Worm (Caenorhabditis elegans): ENCODE data around the gene trpp-4.

trpp-4 gene

ce11 chrV:9442471-9442870 lies 42.3 kb downstream of the trpp-4 start:
- TF ChIP-seq sptf-2 (GFP tag; optimal IDR thresholded peaks at IDR 0.05) (no peak), hlh-26 (GFP tag; conservative IDR thresholded peaks at IDR 0.05) (no peak), cebp-1 (GFP tag; IDR thresholded peaks at IDR 0.05) (no peak), cebp-1 (tag; optimal IDR thresholded peaks at IDR 0.05) (peak; percentile 23), K11D2.4 (GFP tag; IDR thresholded peaks at IDR 0.05) (no peak), nhr-27 (tag; optimal IDR thresholded peaks at IDR 0.05) (no peak)

- TF ChIP-seq nhr-80 (tag; optimal IDR thresholded peaks at IDR 0.05) (peak; percentile 63), ceh-100 (GFP tag; IDR thresholded peaks at IDR 0.05) (no peak)
Observed at ce11 chrV:9443109-9443508, 43.0 kb downstream of the trpp-4 start.

ce11 chrV:9443748-9444147 lies 43.6 kb downstream of the trpp-4 start, which contains the start of gene wdr-62:
wdr-62 (plus strand) TSS chrV:9444048.
- no peak for TF ChIP-seq snpc-1.1 (tag; optimal IDR thresholded peaks at IDR 0.05; ENCODE audit: insufficient read depth)
- TF ChIP-seq mxl-1 (tag; optimal IDR thresholded peaks at IDR 0.05) = no peak
- no peak for TF ChIP-seq C17E4.6 (GFP tag; IDR thresholded peaks at IDR 0.05)
- no peak for TF ChIP-seq cebp-2 (GFP tag; IDR thresholded peaks at IDR 0.05)
- no peak for TF ChIP-seq B0336.3 (GFP tag; IDR thresholded peaks at IDR 0.05)
- TF ChIP-seq die-1 (tag; optimal IDR thresholded peaks at IDR 0.05) = no peak
- no peak for TF ChIP-seq K12H6.12 (tag; optimal IDR thresholded peaks at IDR 0.05)
- TF ChIP-seq pbrm-1 (GFP tag; IDR thresholded peaks at IDR 0.05) = no peak
- TF ChIP-seq madf-10 (tag; optimal IDR thresholded peaks at IDR 0.05) = no peak
- TF ChIP-seq tbp1 (GFP tag; optimal IDR thresholded peaks at IDR 0.05) = no peak
- no peak for TF ChIP-seq F33H1.4 (GFP tag; IDR thresholded peaks at IDR 0.05)
- no peak for TF ChIP-seq madf-8 (GFP tag; conservative IDR thresholded peaks at IDR 0.05)
- no peak for TF ChIP-seq madf-6 (GFP tag; IDR thresholded peaks at IDR 0.05)
- TF ChIP-seq hlh-12 (tag; optimal IDR thresholded peaks at IDR 0.05) = no peak
- TF ChIP-seq rpc-1 (optimal IDR thresholded peaks at IDR 0.05) = no peak
- no peak for TF ChIP-seq rpc-1 (tag; optimal IDR thresholded peaks at IDR 0.05)
- no peak for TF ChIP-seq zim-3 (tag; optimal IDR thresholded peaks at IDR 0.05)
- no peak for TF ChIP-seq lag-1 (GFP tag; IDR thresholded peaks at IDR 0.05)

- TF ChIP-seq ets-4 (GFP tag; optimal IDR thresholded peaks at IDR 0.05) = no peak
- TF ChIP-seq K11D2.4 (GFP tag; IDR thresholded peaks at IDR 0.05) = no peak
- no peak for TF ChIP-seq rcor-1 (GFP tag; IDR thresholded peaks at IDR 0.05)
- no peak for TF ChIP-seq C17E4.6 (GFP tag; IDR thresholded peaks at IDR 0.05)
Observed at ce11 chrV:9444618-9445017, 44.5 kb downstream of the trpp-4 start.
